Worm (Caenorhabditis elegans): ENCODE data around the gene F12A10.6.

F12A10.6 gene

ce11 chrII:5473946-5474423 is 20.3 kb downstream of the F12A10.6 start, which contains the start of gene mrps-16:
mrps-16 (plus strand) TSS chrII:5474373.
- TF ChIP-seq lsl-1 (GFP tag; optimal IDR thresholded peaks at IDR 0.05) (peak; percentile 40), snpc-1.3 (tag; optimal IDR thresholded peaks at IDR 0.05; ENCODE audit: insufficient read depth) (peak; percentile 30), hmg-1.2 (GFP tag; IDR thresholded peaks at IDR 0.05) (peak; percentile 31; the same call in 1 of the 2 replicates), xnd-1 (tag; optimal IDR thresholded peaks at IDR 0.05) (peak; percentile 18), nfyb-1 (GFP tag; IDR thresholded peaks at IDR 0.05) (no peak), mcd-1 (GFP tag; IDR thresholded peaks at IDR 0.05) (peak; percentile 26; the same call in 1 of the 2 replicates), pbrm-1 (GFP tag; IDR thresholded peaks at IDR 0.05) (0 out of 2 replicates have a peak, but pooled peaks have one; percentile 19), ztf-3 (GFP tag; optimal IDR thresholded peaks at IDR 0.05) (no peak), snpc-1.1 (tag; optimal IDR thresholded peaks at IDR 0.05; ENCODE audit: insufficient read depth) (peak; percentile 17), F33H1.4 (GFP tag; IDR thresholded peaks at IDR 0.05) (peak; percentile 42), dpl-1 (GFP tag; optimal IDR thresholded peaks at IDR 0.05) (peak; percentile 71), lin-35 (GFP tag; optimal IDR thresholded peaks at IDR 0.05) (peak in 2 of 3 experiments; percentile 27 to 91), mes-4 (tag; optimal IDR thresholded peaks at IDR 0.05) (no peak), madf-6 (GFP tag; IDR thresholded peaks at IDR 0.05) (peak; percentile 83), madf-3 (GFP tag; IDR thresholded peaks at IDR 0.05) (0 out of 2 replicates have a peak, but pooled peaks have one; percentile 50), efl-1 (GFP tag; optimal IDR thresholded peaks at IDR 0.05) (peak; percentile 85), D2030.7 (GFP tag; IDR thresholded peaks at IDR 0.05) (peak; percentile 55; the same call in 1 of the 2 replicates), tbp1 (GFP tag; optimal IDR thresholded peaks at IDR 0.05) (peak; percentile 25), cebp-1 (GFP tag; IDR thresholded peaks at IDR 0.05) (no peak), cebp-1 (tag; optimal IDR thresholded peaks at IDR 0.05) (peak; percentile 28), lin-54 (GFP tag; optimal IDR thresholded peaks at IDR 0.05) (peak; percentile 87), lin-40 (tag; optimal IDR thresholded peaks at IDR 0.05) (peak; percentile 23), ZK185.1 (tag; optimal IDR thresholded peaks at IDR 0.05; ENCODE audit: poor library complexity, severe bottlenecking) (peak; percentile 54), C06A6.2 (GFP tag; conservative IDR thresholded peaks at IDR 0.05) (no peak), lag-1 (GFP tag; IDR thresholded peaks at IDR 0.05) (no peak), snpc-4 (GFP tag; optimal IDR thresholded peaks at IDR 0.05) (peak; percentile 17), snpc-4 (tag; optimal IDR thresholded peaks at IDR 0.05) (peak in 2 of 4 experiments; percentile 23 to 50), ztf-25 (GFP tag; IDR thresholded peaks at IDR 0.05) (no peak), ceh-91 (GFP tag; IDR thresholded peaks at IDR 0.05) (0 out of 2 replicates have a peak, but pooled peaks have one; percentile 17), madf-8 (GFP tag; conservative IDR thresholded peaks at IDR 0.05) (peak; percentile 43), F37B4.10 (GFP tag; IDR thresholded peaks at IDR 0.05) (no peak)

ce11 chrII:5465729-5466408 is 28.4 kb downstream of the F12A10.6 start, which contains the start of gene clr-1:
clr-1 (plus strand) TSS chrII:5466358.
- TF ChIP-seq atf-7 (tag; optimal IDR thresholded peaks at IDR 0.05) (no peak), ama-1 (optimal IDR thresholded peaks at IDR 0.05) (no peak), ama-1 (GFP tag; optimal IDR thresholded peaks at IDR 0.05) (no peak), egl-44 (GFP tag; IDR thresholded peaks at IDR 0.05) (no peak), efl-1 (GFP tag; optimal IDR thresholded peaks at IDR 0.05) (peak; percentile 6), B0336.3 (GFP tag; IDR thresholded peaks at IDR 0.05) (no peak), rpc-1 (optimal IDR thresholded peaks at IDR 0.05) (no peak), rpc-1 (tag; optimal IDR thresholded peaks at IDR 0.05) (no peak), F33H1.4 (GFP tag; IDR thresholded peaks at IDR 0.05) (peak; percentile 89), ceh-27 (GFP tag; optimal IDR thresholded peaks at IDR 0.05) (no peak), nfyb-1 (GFP tag; IDR thresholded peaks at IDR 0.05) (no peak), hmg-1.2 (GFP tag; IDR thresholded peaks at IDR 0.05) (peak; percentile 49; the same call in 1 of the 2 replicates), dox-1 (GFP tag; IDR thresholded peaks at IDR 0.05) (no peak), lag-1 (GFP tag; IDR thresholded peaks at IDR 0.05) (no peak), F23B12.7 (tag; optimal IDR thresholded peaks at IDR 0.05; ENCODE audit: insufficient read depth) (no peak), snpc-4 (GFP tag; optimal IDR thresholded peaks at IDR 0.05) (no peak), snpc-4 (tag; optimal IDR thresholded peaks at IDR 0.05) (no peak), sptf-2 (GFP tag; optimal IDR thresholded peaks at IDR 0.05) (no peak), lsl-1 (GFP tag; optimal IDR thresholded peaks at IDR 0.05) (peak; percentile 94), ztf-6 (GFP tag; IDR thresholded peaks at IDR 0.05) (no peak), unc-62 (GFP tag; optimal IDR thresholded peaks at IDR 0.05) (no peak), madf-8 (GFP tag; conservative IDR thresholded peaks at IDR 0.05) (peak; percentile 92), xnd-1 (tag; optimal IDR thresholded peaks at IDR 0.05) (peak; percentile 89), ztf-25 (GFP tag; IDR thresholded peaks at IDR 0.05) (no peak), madf-6 (GFP tag; IDR thresholded peaks at IDR 0.05) (peak; percentile 94), T26A5.8 (tag; optimal IDR thresholded peaks at IDR 0.05) (no peak), ztf-26 (tag; optimal IDR thresholded peaks at IDR 0.05) (no peak)
